Fruit fly (Drosophila melanogaster): ENCODE results near the gene CG5087.
A peak's percentile ranks its signal among the peaks of the same experiment; 100 is the strongest.

Gene CG5087

DNA sequence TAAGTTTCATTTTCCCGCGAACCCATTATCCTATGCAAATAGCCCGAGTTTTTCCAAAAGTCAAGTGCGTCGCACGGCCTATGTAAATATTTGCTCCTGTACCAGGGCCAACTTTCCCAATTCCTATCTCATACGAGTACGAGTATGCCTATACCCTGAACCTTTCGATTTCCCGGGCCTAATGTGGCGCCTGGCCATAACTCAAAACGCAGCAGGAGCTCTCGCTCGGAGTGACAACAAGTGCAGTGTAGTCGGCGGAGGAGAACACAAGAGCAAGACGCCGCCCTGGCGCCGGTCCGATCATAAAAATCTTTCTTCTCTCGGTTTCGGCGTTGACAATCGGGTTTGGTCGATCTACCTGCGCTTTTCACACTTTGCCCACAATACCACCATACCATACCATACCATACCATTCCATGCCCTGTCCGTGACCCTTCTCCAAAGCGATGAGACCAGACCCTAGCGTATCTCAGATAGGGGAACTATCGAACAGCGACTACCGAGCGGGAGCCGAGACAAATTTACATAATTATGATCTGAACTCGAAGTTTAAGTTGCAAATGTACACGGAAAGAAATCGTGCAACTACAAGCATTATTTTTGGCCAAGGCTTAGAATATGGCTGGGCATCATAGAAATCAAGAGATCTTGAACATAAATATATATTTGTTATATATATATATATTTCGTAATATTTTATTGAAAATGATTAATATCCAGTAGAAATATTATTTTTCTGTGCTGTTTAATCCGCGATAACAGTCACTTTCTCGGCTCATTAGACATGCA is 44.4 kb downstream of the CG5087 start:
- TF ChIP-seq usp (GFP tag; optimal IDR thresholded peaks at IDR 0.05): no peak
- TF ChIP-seq dsf (GFP tag; optimal IDR thresholded peaks at IDR 0.05; ENCODE audit: borderline replicate concordance): no peak
- no peak for TF ChIP-seq CrebA (GFP tag; optimal IDR thresholded peaks at IDR 0.05; ENCODE audit: borderline replicate concordance)
- TF ChIP-seq dmrt93B (GFP tag; optimal IDR thresholded peaks at IDR 0.05): no peak
- TF ChIP-seq Hnf4 (GFP tag; optimal IDR thresholded peaks at IDR 0.05): no peak
- TF ChIP-seq lola (GFP tag; optimal IDR thresholded peaks at IDR 0.05): no peak
- no peak for TF ChIP-seq CG32264 (GFP tag; optimal IDR thresholded peaks at IDR 0.05)

DNA sequence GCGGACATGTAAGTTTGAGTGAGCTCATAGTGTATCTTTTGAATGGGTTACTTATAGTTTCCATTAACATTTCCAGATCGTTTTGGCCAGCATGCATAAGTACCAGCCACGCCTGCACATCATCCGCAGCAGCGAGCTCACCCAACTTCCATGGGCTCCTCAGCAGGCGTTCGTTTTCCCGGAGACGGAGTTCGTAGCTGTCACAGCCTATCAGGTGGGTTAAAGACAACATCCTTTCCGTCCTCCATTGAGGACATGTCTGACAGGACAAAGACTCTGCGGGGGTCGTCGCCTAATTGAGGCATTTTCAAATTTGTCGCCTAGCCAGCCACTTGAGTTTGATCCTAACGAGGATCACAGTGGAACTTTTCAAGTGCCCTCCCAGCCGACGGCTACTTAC is 45.7 kb downstream of the CG5087 start:
- TF ChIP-seq Mio (GFP tag; optimal IDR thresholded peaks at IDR 0.05) (no peak), brk (GFP tag; optimal IDR thresholded peaks at IDR 0.05) (no peak), woc (GFP tag; optimal IDR thresholded peaks at IDR 0.05) (no peak), OdsH (GFP tag; optimal IDR thresholded peaks at IDR 0.05) (no peak), pan (optimal IDR thresholded peaks at IDR 0.05) (no peak), Vsx2 (GFP tag; optimal IDR thresholded peaks at IDR 0.05; ENCODE audit: partially characterized antibody) (no peak)

- TF ChIP-seq Rel (GFP tag; optimal IDR thresholded peaks at IDR 0.05) (no peak), Rel (tag; optimal IDR thresholded peaks at IDR 0.05) (no peak), Dfd (GFP tag; optimal IDR thresholded peaks at IDR 0.05) (peak; percentile 93)
Measured at dm6 chr3L:9044896-9045295, 46.9 kb downstream of the CG5087 start.

- peak; percentile 81 for TF ChIP-seq OdsH (GFP tag; optimal IDR thresholded peaks at IDR 0.05)
- TF ChIP-seq Rel (GFP tag; optimal IDR thresholded peaks at IDR 0.05): no peak
- peak; percentile 5 for TF ChIP-seq Rel (tag; optimal IDR thresholded peaks at IDR 0.05)
- no peak for TF ChIP-seq Hr83 (GFP tag; optimal IDR thresholded peaks at IDR 0.05; ENCODE audit: poor library complexity, severe bottlenecking)
- no peak for TF ChIP-seq Mio (GFP tag; optimal IDR thresholded peaks at IDR 0.05)
- TF ChIP-seq br (GFP tag; optimal IDR thresholded peaks at IDR 0.05): peak; percentile 79
- peak; percentile 71 for TF ChIP-seq CG32264 (GFP tag; optimal IDR thresholded peaks at IDR 0.05)
- no peak for TF ChIP-seq usp (GFP tag; optimal IDR thresholded peaks at IDR 0.05)
- peak; percentile 54 for TF ChIP-seq Jra (GFP tag; optimal IDR thresholded peaks at IDR 0.05)
- peak; percentile 78 for TF ChIP-seq ey (GFP tag; optimal IDR thresholded peaks at IDR 0.05)
- peak; percentile 48 for TF ChIP-seq brk (GFP tag; optimal IDR thresholded peaks at IDR 0.05)
- TF ChIP-seq sv (GFP tag; optimal IDR thresholded peaks at IDR 0.05): no peak
- TF ChIP-seq pan (optimal IDR thresholded peaks at IDR 0.05): no peak
- TF ChIP-seq woc (GFP tag; optimal IDR thresholded peaks at IDR 0.05): peak; percentile 69
- TF ChIP-seq h (GFP tag; optimal IDR thresholded peaks at IDR 0.05): peak; percentile 88
- TF ChIP-seq Sp1 (GFP tag; optimal IDR thresholded peaks at IDR 0.05): peak; percentile 64
- peak; percentile 79 for TF ChIP-seq HLH106 (tag; optimal IDR thresholded peaks at IDR 0.05)
- peak; percentile 64 for TF ChIP-seq psq (GFP tag; optimal IDR thresholded peaks at IDR 0.05)
- no peak for TF ChIP-seq Myc (optimal IDR thresholded peaks at IDR 0.05)
- TF ChIP-seq dsf (GFP tag; optimal IDR thresholded peaks at IDR 0.05; ENCODE audit: borderline replicate concordance): no peak
- TF ChIP-seq fru (GFP tag; optimal IDR thresholded peaks at IDR 0.05): peak; percentile 88
- TF ChIP-seq rgr (GFP tag; optimal IDR thresholded peaks at IDR 0.05): peak; percentile 69
- TF ChIP-seq dmrt93B (GFP tag; optimal IDR thresholded peaks at IDR 0.05): peak; percentile 59
- peak; percentile 41 for TF ChIP-seq sage (GFP tag; optimal IDR thresholded peaks at IDR 0.05)
- peak; percentile 63 for TF ChIP-seq Hnf4 (GFP tag; optimal IDR thresholded peaks at IDR 0.05)
- peak; percentile 44 for TF ChIP-seq CG9705 (GFP tag; optimal IDR thresholded peaks at IDR 0.05)
- peak in 1 of 2 experiments; percentile 85 for TF ChIP-seq foxo (GFP tag; optimal IDR thresholded peaks at IDR 0.05)
Measured at dm6 chr3L:9045318-9045717, 47.3 kb downstream of the CG5087 start.

dm6 chr3L:9046274-9046673 is 48.3 kb downstream of the CG5087 start:
- no peak for TF ChIP-seq CrebA (GFP tag; optimal IDR thresholded peaks at IDR 0.05; ENCODE audit: borderline replicate concordance)
- no peak for TF ChIP-seq Hr78 (GFP tag; optimal IDR thresholded peaks at IDR 0.05)
- no peak for TF ChIP-seq brk (GFP tag; optimal IDR thresholded peaks at IDR 0.05)
- no peak for TF ChIP-seq Dfd (GFP tag; optimal IDR thresholded peaks at IDR 0.05)
- TF ChIP-seq foxo (GFP tag; optimal IDR thresholded peaks at IDR 0.05): no peak
- no peak for TF ChIP-seq Sp1 (GFP tag; optimal IDR thresholded peaks at IDR 0.05)
- TF ChIP-seq Rel (GFP tag; optimal IDR thresholded peaks at IDR 0.05): no peak
- TF ChIP-seq Rel (tag; optimal IDR thresholded peaks at IDR 0.05): no peak
- TF ChIP-seq psq (GFP tag; optimal IDR thresholded peaks at IDR 0.05): no peak
- no peak for TF ChIP-seq h (GFP tag; optimal IDR thresholded peaks at IDR 0.05)
- TF ChIP-seq Abd-B (GFP tag; optimal IDR thresholded peaks at IDR 0.05): no peak
- no peak for TF ChIP-seq jim (GFP tag; optimal IDR thresholded peaks at IDR 0.05)
- no peak for TF ChIP-seq Mio (GFP tag; optimal IDR thresholded peaks at IDR 0.05)
- no peak for TF ChIP-seq Hr83 (GFP tag; optimal IDR thresholded peaks at IDR 0.05; ENCODE audit: poor library complexity, severe bottlenecking)
- TF ChIP-seq rgr (GFP tag; optimal IDR thresholded peaks at IDR 0.05): no peak
- no peak for TF ChIP-seq HLH106 (tag; optimal IDR thresholded peaks at IDR 0.05)
- no peak for TF ChIP-seq dmrt93B (GFP tag; optimal IDR thresholded peaks at IDR 0.05)
- TF ChIP-seq pan (optimal IDR thresholded peaks at IDR 0.05): no peak
- TF ChIP-seq lola (GFP tag; optimal IDR thresholded peaks at IDR 0.05): no peak
- TF ChIP-seq Jra (GFP tag; optimal IDR thresholded peaks at IDR 0.05): no peak
- no peak for TF ChIP-seq Dif (GFP tag; optimal IDR thresholded peaks at IDR 0.05; ENCODE audit: partially characterized antibody)

Measured in whole organism, wandering third instar larva.